Worm (Caenorhabditis elegans) whole organism, early embryonic: Measurements from ENCODE around the gene K01A2.4.
"Not testable (repeated sequence)": the region's sequence is repeated elsewhere in the genome, so short reads cannot be mapped to it uniquely, and the experiment has no call there.

Experiments
- B0310.2 ChIP-seq: sonication (generic microtip); optimal IDR thresholded peaks from 2 replicates; lab custom pipeline; 2016; ENCODE audit warnings: mild to moderate bottlenecking, missing genetic modification characterization, missing compliant biosample characterization
- F13C5.2 ChIP-seq: sonication (generic microtip); optimal IDR thresholded peaks from 2 replicates; lab custom pipeline; 2017; ENCODE audit warnings: mild to moderate bottlenecking, missing genetic modification characterization, inconsistent platforms, missing compliant biosample characterization
- aly-1 ChIP-seq: sonication (generic microtip); optimal IDR thresholded peaks from 2 replicates; lab custom pipeline; 2016; ENCODE audit warnings: missing genetic modification characterization, missing compliant biosample characterization
- ama-1 ChIP-seq: fragments of 150-350 bp; optimal IDR thresholded peaks from 2 replicates; lab custom pipeline; 2014
- ceh-13 ChIP-seq: fragments of 200-800 bp; sonication (Bioruptor generic); optimal IDR thresholded peaks from 2 replicates; lab custom pipeline; 2018; ENCODE audit warnings: mild to moderate bottlenecking, missing genetic modification characterization, missing compliant biosample characterization
- ceh-36 ChIP-seq: sonication (generic microtip); optimal IDR thresholded peaks from 2 replicates; lab custom pipeline; 2016; ENCODE audit warnings: missing genetic modification characterization, inconsistent platforms, missing compliant biosample characterization
- ets-7 ChIP-seq: sonication (generic microtip); optimal IDR thresholded peaks from 2 replicates; lab custom pipeline; 2016; ENCODE audit warnings: missing genotype, missing genetic modification characterization, missing compliant biosample characterization
- flt-1 ChIP-seq: fragments of 200-800 bp; sonication (Bioruptor generic); IDR thresholded peaks from 2 replicates; pipeline ENCODE4 v1.3.6; 2022; ENCODE audit warnings: missing genetic modification characterization, missing compliant biosample characterization
- hmbx-1 ChIP-seq: sonication (generic microtip); optimal IDR thresholded peaks from 2 replicates; lab custom pipeline; 2016; ENCODE audit warnings: mild to moderate bottlenecking, missing genetic modification characterization, missing compliant biosample characterization
- hmg-4 ChIP-seq: fragments of 200-800 bp; sonication (Bioruptor generic); optimal IDR thresholded peaks from 2 replicates; lab custom pipeline; 2018; ENCODE audit warnings: mild to moderate bottlenecking, missing genetic modification characterization, missing compliant biosample characterization
- hnd-1 ChIP-seq: sonication (generic microtip); optimal IDR thresholded peaks from 2 replicates; lab custom pipeline; 2016; ENCODE audit warnings: missing genetic modification characterization, missing compliant biosample characterization
- pes-1 ChIP-seq: fragments of 200-800 bp; sonication (Bioruptor generic); IDR thresholded peaks from 2 replicates; pipeline ENCODE4 v1.3.6; 2022; ENCODE audit warnings: missing genetic modification reagents, missing genetic modification characterization, missing compliant biosample characterization
- scrt-1 ChIP-seq: fragments of 200-800 bp; sonication (Bioruptor generic); IDR thresholded peaks from 2 replicates; pipeline ENCODE4 v1.3.6; 2022; ENCODE audit warnings: missing genetic modification characterization, missing compliant biosample characterization
- sea-1 ChIP-seq: fragments of 200-800 bp; sonication (Bioruptor generic); conservative IDR thresholded peaks from 2 replicates; pipeline ENCODE4 v1.3.6; 2022; ENCODE audit warnings: missing genetic modification characterization, missing compliant biosample characterization
- tbx-11 ChIP-seq: fragments of 200-800 bp; sonication (Bioruptor generic); IDR thresholded peaks from 2 replicates; pipeline ENCODE4 v1.3.6; 2022; ENCODE audit warnings: missing genetic modification characterization, missing compliant biosample characterization
- tbx-37 ChIP-seq: fragments of 200-800 bp; sonication (Bioruptor generic); conservative IDR thresholded peaks from 2 replicates; pipeline ENCODE4 v1.3.6; 2022; ENCODE audit warnings: missing genetic modification reagents, missing genetic modification characterization, missing compliant biosample characterization
- tra-4 ChIP-seq: sonication (generic microtip); optimal IDR thresholded peaks from 2 replicates; lab custom pipeline; 2017; ENCODE audit warnings: missing genetic modification characterization, missing compliant biosample characterization

The K01A2.4 gene

ce11 chrII:300977-301772 is 6.1 kb upstream of the K01A2.4 start, which contains the start of gene K01A2.5:
Gene K01A2.5 (plus strand): TSS chrII:301273.
- TF ChIP-seq sea-1 (GFP tag; lab: Robert Waterston, UW), result no peak
- no peak for TF ChIP-seq ama-1
- no peak for TF ChIP-seq tbx-11 (GFP tag; lab: Robert Waterston, UW)

- no peak for TF ChIP-seq sea-1 (GFP tag; lab: Robert Waterston, UW)
- TF ChIP-seq tbx-37 (GFP tag; lab: Robert Waterston, UW), result no peak
- TF ChIP-seq ceh-36 (tag; lab: Kevin White, UChicago), result no peak
- no peak for TF ChIP-seq ceh-13
- TF ChIP-seq F13C5.2, result no peak
- TF ChIP-seq pes-1 (GFP tag; lab: Robert Waterston, UW), result no peak
- TF ChIP-seq scrt-1 (GFP tag; lab: Robert Waterston, UW), result no peak
- no peak for TF ChIP-seq hmg-4 (GFP tag; lab: Kevin White, UChicago)
- TF ChIP-seq hmbx-1 (tag; lab: Kevin White, UChicago), result no peak
- no peak for TF ChIP-seq tra-4 (tag; lab: Kevin White, UChicago)
- no peak for TF ChIP-seq aly-1 (tag; lab: Kevin White, UChicago)
- TF ChIP-seq hnd-1 (tag; lab: Kevin White, UChicago), result no peak
- TF ChIP-seq ama-1, result no peak
- no peak for TF ChIP-seq ets-7 (tag; lab: Kevin White, UChicago)
- no peak for TF ChIP-seq B0310.2 (tag; lab: Kevin White, UChicago)
Measured at ce11 chrII:303927-304711, 3.1 kb upstream of the K01A2.4 start.

ce11 chrII:305645-306044 is 1.6 kb upstream of the K01A2.4 start, which contains the start of gene col-69:
Gene col-69 (minus strand): TSS chrII:305745.
- TF ChIP-seq sea-1 (GFP tag; lab: Robert Waterston, UW) (no peak), hnd-1 (tag; lab: Kevin White, UChicago) (no peak), tra-4 (tag; lab: Kevin White, UChicago) (no peak), aly-1 (tag; lab: Kevin White, UChicago) (no peak), flt-1 (no peak), tbx-37 (GFP tag; lab: Robert Waterston, UW) (no peak), scrt-1 (GFP tag; lab: Robert Waterston, UW) (no peak), hmbx-1 (tag; lab: Kevin White, UChicago) (no peak), pes-1 (GFP tag; lab: Robert Waterston, UW) (no peak), tbx-11 (GFP tag; lab: Robert Waterston, UW) (no peak), B0310.2 (tag; lab: Kevin White, UChicago) (no peak), hmg-4 (GFP tag; lab: Kevin White, UChicago) (no peak), ets-7 (tag; lab: Kevin White, UChicago) (no peak), ama-1 (no peak), ceh-36 (tag; lab: Kevin White, UChicago) (no peak), ceh-13 (no peak), F13C5.2 (no peak)

ce11 chrII:312110-312509 is 4.9 kb downstream of the K01A2.4 start, which contains the start of gene mps-2:
Gene mps-2 (minus strand): TSS chrII:312210.
- not testable (repeated sequence) for TF ChIP-seq sea-1 (GFP tag; lab: Robert Waterston, UW); ceh-13; tra-4 (tag; lab: Kevin White, UChicago)

- TF ChIP-seq pes-1 (GFP tag; lab: Robert Waterston, UW) (no peak), ama-1 (no peak), ets-7 (tag; lab: Kevin White, UChicago) (no peak)
Measured at ce11 chrII:313540-313939, 6.3 kb downstream of the K01A2.4 start.

DNA sequence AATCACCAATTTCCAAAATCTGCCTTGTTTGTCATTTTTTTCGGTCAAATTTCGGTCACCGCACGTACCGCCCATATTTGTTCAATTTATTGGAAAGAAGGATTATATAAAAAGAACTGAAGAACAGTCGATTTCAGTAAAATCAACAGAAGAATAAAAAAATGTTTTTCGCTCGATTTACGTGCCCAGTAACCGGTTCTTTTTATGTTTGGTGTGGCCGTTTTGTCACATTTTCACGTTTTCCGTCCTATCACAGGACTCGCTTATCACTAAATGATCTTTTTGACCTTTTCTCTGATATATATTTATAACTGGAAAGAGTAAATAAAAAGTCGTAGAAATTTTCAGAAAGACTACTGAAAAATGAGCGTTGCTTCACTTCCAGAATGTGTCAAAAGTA is 12.2 kb downstream of the K01A2.4 start, which contains the start of gene far-7:
Gene far-7 (plus strand): TSS at position 331 of the 400 bp plus-strand sequence.
- TF ChIP-seq sea-1 (GFP tag; lab: Robert Waterston, UW), result no peak
- TF ChIP-seq tbx-37 (GFP tag; lab: Robert Waterston, UW), result no peak
- TF ChIP-seq aly-1 (tag; lab: Kevin White, UChicago), result no peak
- no peak for TF ChIP-seq hmg-4 (GFP tag; lab: Kevin White, UChicago)
- no peak for TF ChIP-seq F13C5.2
- no peak for TF ChIP-seq hmbx-1 (tag; lab: Kevin White, UChicago)
- TF ChIP-seq hnd-1 (tag; lab: Kevin White, UChicago), result no peak
- no peak for TF ChIP-seq tbx-11 (GFP tag; lab: Robert Waterston, UW)
- no peak for TF ChIP-seq ets-7 (tag; lab: Kevin White, UChicago)
- TF ChIP-seq scrt-1 (GFP tag; lab: Robert Waterston, UW), result no peak
- TF ChIP-seq ceh-13, result no peak
- no peak for TF ChIP-seq ama-1
- TF ChIP-seq B0310.2 (tag; lab: Kevin White, UChicago), result no peak
- no peak for TF ChIP-seq flt-1
- no peak for TF ChIP-seq pes-1 (GFP tag; lab: Robert Waterston, UW)
- TF ChIP-seq tra-4 (tag; lab: Kevin White, UChicago), result no peak
- TF ChIP-seq ceh-36 (tag; lab: Kevin White, UChicago), result no peak

ce11 chrII:320783-321182 is 13.5 kb downstream of the K01A2.4 start:
- TF ChIP-seq tbx-11 (GFP tag; lab: Robert Waterston, UW), result no peak
- TF ChIP-seq F13C5.2, result no peak
- TF ChIP-seq aly-1 (tag; lab: Kevin White, UChicago), result no peak
- no peak for TF ChIP-seq B0310.2 (tag; lab: Kevin White, UChicago)
- no peak for TF ChIP-seq flt-1
- TF ChIP-seq pes-1 (GFP tag; lab: Robert Waterston, UW), result no peak
- no peak for TF ChIP-seq ceh-13
- TF ChIP-seq ets-7 (tag; lab: Kevin White, UChicago), result no peak
- TF ChIP-seq hmbx-1 (tag; lab: Kevin White, UChicago), result no peak
- TF ChIP-seq scrt-1 (GFP tag; lab: Robert Waterston, UW), result no peak
- TF ChIP-seq hmg-4 (GFP tag; lab: Kevin White, UChicago), result no peak
- TF ChIP-seq hnd-1 (tag; lab: Kevin White, UChicago), result no peak
- TF ChIP-seq tra-4 (tag; lab: Kevin White, UChicago), result no peak
